Fruit fly (Drosophila melanogaster) whole organism, embryonic: ENCODE measurements around the gene Clc.

Experiments
- Antp ChIP-seq: fragments of 200-800 bp; sonication (Bioruptor generic); optimal IDR thresholded peaks from 3 replicates; lab custom pipeline; 2016; ENCODE audit warnings: missing biosample characterization, missing genetic modification characterization
- CG10274 ChIP-seq: fragments of 200-800 bp; sonication (Bioruptor generic); optimal IDR thresholded peaks from 3 replicates; lab custom pipeline; 2017; ENCODE audit warnings: missing biosample characterization, mild to moderate bottlenecking, missing genetic modification characterization
- CG10959 ChIP-seq: fragments of 200-800 bp; sonication (Bioruptor generic); IDR thresholded peaks from 2 replicates; pipeline ENCODE4 v1.3.6; 2022; ENCODE audit warnings: missing biosample characterization, missing genetic modification characterization
- CG11723 ChIP-seq: fragments of 200-800 bp; sonication (Bioruptor generic); optimal IDR thresholded peaks from 2 replicates; lab custom pipeline; 2017; ENCODE audit warnings: missing biosample characterization, mild to moderate bottlenecking, missing genetic modification characterization
- CG12744 ChIP-seq: fragments of 200-800 bp; sonication (Bioruptor generic); optimal IDR thresholded peaks from 2 replicates; lab custom pipeline; 2016; ENCODE audit warnings: missing biosample characterization, missing genetic modification characterization
- CG17385 ChIP-seq: fragments of 200-800 bp; sonication (Bioruptor generic); optimal IDR thresholded peaks from 3 replicates; lab custom pipeline; 2018; ENCODE audit warnings: missing biosample characterization, mild to moderate bottlenecking, missing genetic modification characterization
- CG17829 ChIP-seq: fragments of 200-800 bp; optimal IDR thresholded peaks from 2 replicates; lab custom pipeline; 2019; ENCODE audit warnings: missing biosample characterization, mild to moderate bottlenecking, missing genetic modification characterization, moderate library complexity
- CG1832 ChIP-seq: fragments of 200-800 bp; sonication (Bioruptor generic); optimal IDR thresholded peaks from 2 replicates; lab custom pipeline; 2017; ENCODE audit warnings: missing biosample characterization, mild to moderate bottlenecking, missing genetic modification characterization, inconsistent platforms
- CG2129 ChIP-seq: fragments of 200-800 bp; sonication (Bioruptor generic); IDR thresholded peaks from 2 replicates; pipeline ENCODE4 v1.3.6; 2022; ENCODE audit warnings: missing biosample characterization, missing genetic modification characterization; ENCODE audit not compliant: partially characterized antibody
- CG32772 ChIP-seq: fragments of 200-800 bp; sonication (Bioruptor generic); IDR thresholded peaks from 2 replicates; pipeline ENCODE4 v1.3.6; 2022; ENCODE audit warnings: missing biosample characterization, missing genetic modification characterization
- CG3838 ChIP-seq: fragments of 200-800 bp; sonication (Bioruptor generic); optimal IDR thresholded peaks from 3 replicates; lab custom pipeline; 2016; ENCODE audit warnings: missing biosample characterization, missing genetic modification characterization
- CG42726 ChIP-seq: fragments of 200-800 bp; sonication (Bioruptor generic); IDR thresholded peaks from 2 replicates; pipeline ENCODE4 v1.3.6; 2022; ENCODE audit warnings: missing biosample characterization, missing genetic modification characterization; ENCODE audit not compliant: partially characterized antibody
- CG7839 ChIP-seq: fragments of 200-800 bp; sonication (Bioruptor generic); optimal IDR thresholded peaks from 3 replicates; lab custom pipeline; 2018; ENCODE audit warnings: missing biosample characterization, mild to moderate bottlenecking, missing genetic modification characterization, moderate library complexity
- CG9727 ChIP-seq: fragments of 200-800 bp; sonication (Bioruptor generic); optimal IDR thresholded peaks from 3 replicates; lab custom pipeline; 2017; ENCODE audit warnings: missing biosample characterization, mild to moderate bottlenecking, missing genetic modification characterization
- CoRest ChIP-seq: fragments of 200-800 bp; sonication (Bioruptor generic); optimal IDR thresholded peaks from 3 replicates; lab custom pipeline; 2018; ENCODE audit warnings: missing biosample characterization, mild to moderate bottlenecking, missing genetic modification characterization, moderate library complexity
- D19B ChIP-seq: fragments of 200-800 bp; sonication (Bioruptor generic); optimal IDR thresholded peaks from 2 replicates; lab custom pipeline; 2017; ENCODE audit warnings: missing biosample characterization, mild to moderate bottlenecking, missing genetic modification characterization
- Dek ChIP-seq: fragments of 200-800 bp; sonication (Bioruptor generic); optimal IDR thresholded peaks from 3 replicates; lab custom pipeline; 2019; ENCODE audit warnings: missing biosample characterization, mild to moderate bottlenecking, missing genetic modification characterization, moderate library complexity
- Dfd ChIP-seq, 2 experiments: fragments of >200 bp; optimal IDR thresholded peaks; 2 replicates each; lab custom pipeline; 2017; ENCODE audit warnings: missing biosample characterization in 2 of 2, missing genetic modification characterization in 2 of 2
- Fer3 ChIP-seq: fragments of 200-800 bp; sonication (Bioruptor generic); optimal IDR thresholded peaks from 2 replicates; lab custom pipeline; 2018; ENCODE audit warnings: missing biosample characterization, mild to moderate bottlenecking, missing genetic modification characterization, moderate library complexity
- HLHmδ ChIP-seq: fragments of 200-800 bp; sonication (Bioruptor generic); optimal IDR thresholded peaks from 2 replicates; lab custom pipeline; 2018; ENCODE audit warnings: missing biosample characterization, mild to moderate bottlenecking, missing genetic modification characterization, moderate library complexity
- Hr39 ChIP-seq: fragments of >200 bp; optimal IDR thresholded peaks from 2 replicates; lab custom pipeline; 2017
- Meics ChIP-seq: fragments of 200-800 bp; sonication (Bioruptor generic); optimal IDR thresholded peaks from 2 replicates; lab custom pipeline; 2017; ENCODE audit warnings: missing biosample characterization, mild to moderate bottlenecking, missing genetic modification characterization
- Mes4 ChIP-seq: fragments of 200-800 bp; sonication (Bioruptor generic); optimal IDR thresholded peaks from 2 replicates; lab custom pipeline; 2016; ENCODE audit warnings: missing biosample characterization, missing genetic modification characterization
- PHDP ChIP-seq: fragments of 200-800 bp; sonication (Bioruptor generic); optimal IDR thresholded peaks from 3 replicates; lab custom pipeline; 2018; ENCODE audit warnings: missing biosample characterization, mild to moderate bottlenecking, missing genetic modification characterization, moderate library complexity
- Pdp1 ChIP-seq, 2 experiments: fragments of 200-800 bp; sonication (Bioruptor generic); optimal IDR thresholded peaks; 3 replicates each; lab custom pipeline; 2016; ENCODE audit warnings: missing biosample characterization in 2 of 2, missing genetic modification characterization in 2 of 2, mild to moderate bottlenecking in 1 of 2, moderate library complexity in 1 of 2
- Rx ChIP-seq: fragments of 200-800 bp; sonication (Bioruptor generic); IDR thresholded peaks from 2 replicates; pipeline ENCODE4 v1.3.6; 2022; ENCODE audit warnings: missing biosample characterization, missing genetic modification characterization
- Vsx1 ChIP-seq: fragments of 200-800 bp; sonication (Bioruptor generic); optimal IDR thresholded peaks from 2 replicates; lab custom pipeline; 2017; ENCODE audit warnings: missing biosample characterization, mild to moderate bottlenecking, missing genetic modification characterization, missing genetic modification reagents
- amos ChIP-seq: fragments of 200-800 bp; sonication (Bioruptor generic); IDR thresholded peaks from 2 replicates; pipeline ENCODE4 v1.3.6; 2022; ENCODE audit warnings: missing biosample characterization, missing genetic modification characterization; ENCODE audit not compliant: partially characterized antibody
- cg ChIP-seq: fragments of 200-800 bp; sonication (Bioruptor generic); optimal IDR thresholded peaks from 3 replicates; lab custom pipeline; 2019; ENCODE audit warnings: missing biosample characterization, mild to moderate bottlenecking, missing genetic modification characterization, moderate library complexity
- chinmo ChIP-seq: fragments of 200-800 bp; sonication (Bioruptor generic); IDR thresholded peaks from 4 replicates; pipeline ENCODE4 v1.3.6; 2022; ENCODE audit warnings: missing biosample characterization, missing genetic modification characterization; ENCODE audit not compliant: partially characterized antibody
- cwo ChIP-seq: fragments of 200-800 bp; sonication (Bioruptor generic); optimal IDR thresholded peaks from 3 replicates; lab custom pipeline; 2017; ENCODE audit warnings: missing biosample characterization, missing genetic modification characterization, mild to moderate bottlenecking, moderate library complexity, missing genetic modification reagents
- eve ChIP-seq, 2 experiments: fragments of >200 bp; optimal IDR thresholded peaks; 2 replicates each; lab custom pipeline; 2017; ENCODE audit warnings: missing biosample characterization in 2 of 2, missing genetic modification characterization in 2 of 2
- fru ChIP-seq: fragments of >200 bp; optimal IDR thresholded peaks from 2 replicates; lab custom pipeline; 2017
- grn ChIP-seq: fragments of 200-800 bp; sonication (Bioruptor generic); optimal IDR thresholded peaks from 3 replicates; lab custom pipeline; 2017; ENCODE audit warnings: missing biosample characterization, missing genetic modification characterization
- gsb-n ChIP-seq: fragments of 200-800 bp; sonication (Bioruptor generic); optimal IDR thresholded peaks from 3 replicates; lab custom pipeline; 2018; ENCODE audit warnings: missing biosample characterization, mild to moderate bottlenecking, missing genetic modification characterization
- mirr ChIP-seq: fragments of 200-800 bp; sonication (Bioruptor generic); optimal IDR thresholded peaks from 3 replicates; lab custom pipeline; 2018; ENCODE audit warnings: missing biosample characterization, mild to moderate bottlenecking, missing genetic modification characterization
- nau ChIP-seq: fragments of 200-800 bp; sonication (Bioruptor generic); optimal IDR thresholded peaks from 3 replicates; lab custom pipeline; 2017; ENCODE audit warnings: missing biosample characterization, mild to moderate bottlenecking, missing genetic modification characterization, missing genetic modification reagents
- sens ChIP-seq: fragments of 200-800 bp; sonication (Bioruptor generic); peaks from one replicate; lab custom pipeline; 2016; ENCODE audit warnings: missing biosample characterization, missing genetic modification characterization
- sug ChIP-seq: fragments of 200-800 bp; optimal IDR thresholded peaks from 2 replicates; lab custom pipeline; 2019; ENCODE audit warnings: missing biosample characterization, mild to moderate bottlenecking, missing genetic modification characterization, moderate library complexity
- tx ChIP-seq: fragments of 200-800 bp; sonication (Bioruptor generic); optimal IDR thresholded peaks from 2 replicates; lab custom pipeline; 2016; ENCODE audit warnings: missing biosample characterization, missing genetic modification characterization

The Clc gene

dm6 chr3L:20195875-20196274, 45.0 kb upstream of the Clc start (continued):
- TF ChIP-seq PHDP (peak; percentile 57), sug (tag; lab: Kevin White, UChicago) (no peak), CG11723 (GFP tag; lab: Kevin White, UChicago) (no peak), Dek (tag; lab: Kevin White, UChicago) (no peak), CG7839 (tag; lab: Kevin White, UChicago) (peak; percentile 74), CG2129 (GFP tag; lab: Robert Waterston, UW) (no peak), Dfd (GFP tag; optimal IDR thresholded peaks at IDR 0.05; lab: Kevin White, UChicago) (no peak), amos (GFP tag; lab: Robert Waterston, UW) (no peak), Fer3 (peak; percentile 19), Rx (GFP tag; lab: Robert Waterston, UW) (peak; percentile 66), HLHmδ (GFP tag; lab: Kevin White, UChicago) (no peak)

- TF ChIP-seq nau (GFP tag; lab: Kevin White, UChicago) (no peak), CG17829 (tag; lab: Kevin White, UChicago) (no peak), Pdp1 (GFP tag; optimal IDR thresholded peaks at IDR 0.05; lab: Kevin White, UChicago) (peak in 1 of 2 experiments; percentile 54), mirr (GFP tag; lab: Kevin White, UChicago) (peak; percentile 20), cwo (GFP tag; lab: Kevin White, UChicago) (peak; percentile 85), CoRest (tag; lab: Kevin White, UChicago) (no peak), grn (GFP tag; lab: Kevin White, UChicago) (peak; percentile 80)
These were observed 44.5 kb upstream of the Clc start for dm6 chr3L:20196321-20196720.

dm6 chr3L:20197213-20197612, 43.6 kb upstream of the Clc start:
- TF ChIP-seq Meics (peak; percentile 92), Hr39 (no peak), CG10274 (GFP tag; lab: Kevin White, UChicago) (peak; percentile 29), fru (no peak), tx (GFP tag; lab: Kevin White, UChicago) (no peak), D19B (peak; percentile 75), Mes4 (no peak), CG17385 (GFP tag; lab: Kevin White, UChicago) (peak; percentile 38)
- TF ChIP-seq, all 482 proteins: peak for 4

dm6 chr3L:20197698-20198097, 43.2 kb upstream of the Clc start:
- peak; percentile 56 for TF ChIP-seq sens (GFP tag; lab: Kevin White, UChicago)
- no peak for TF ChIP-seq CG9727
- TF ChIP-seq chinmo (GFP tag; lab: Robert Waterston, UW), result 0 out of 4 replicates have a peak, but pooled peaks have one; percentile 13
- TF ChIP-seq CG3838 (GFP tag; lab: Kevin White, UChicago), result no peak
- TF ChIP-seq Vsx1 (GFP tag; lab: Kevin White, UChicago), result no peak
- TF ChIP-seq CG12744 (GFP tag; lab: Kevin White, UChicago), result no peak
- no peak for TF ChIP-seq CG1832 (GFP tag; lab: Kevin White, UChicago)
- no peak for TF ChIP-seq CG32772
- peak in 1 of 2 experiments; percentile 96 for TF ChIP-seq Pdp1 (GFP tag; optimal IDR thresholded peaks at IDR 0.05; lab: Kevin White, UChicago)
- no peak for TF ChIP-seq Antp (GFP tag; lab: Kevin White, UChicago)
- TF ChIP-seq cg (GFP tag; lab: Kevin White, UChicago), result peak; percentile 2
- TF ChIP-seq CG42726 (GFP tag; lab: Robert Waterston, UW), result no peak
- TF ChIP-seq gsb-n (tag; lab: Kevin White, UChicago), result no peak
- peak in 1 of 2 experiments; percentile 37 for TF ChIP-seq eve (GFP tag; optimal IDR thresholded peaks at IDR 0.05; lab: Kevin White, UChicago)
- TF ChIP-seq CG10959 (GFP tag; lab: Robert Waterston, UW), result no peak
- TF ChIP-seq Meics, result no peak
- TF ChIP-seq, all 482 proteins: peak for 5
